Worm (Caenorhabditis elegans): Measurements from ENCODE around the gene R06B10.7.

- TF ChIP-seq ceh-30 (tag; optimal IDR thresholded peaks at IDR 0.05) (no peak), hlh-30 (tag; optimal IDR thresholded peaks at IDR 0.05; ENCODE audit: insufficient read depth) (no peak), ahr-1 (tag; optimal IDR thresholded peaks at IDR 0.05) (no peak), unc-42 (tag; optimal IDR thresholded peaks at IDR 0.05) (no peak), sox-4 (tag; optimal IDR thresholded peaks at IDR 0.05) (no peak), K09A11.1 (tag; optimal IDR thresholded peaks at IDR 0.05; ENCODE audit: insufficient read depth) (no peak), zip-5 (tag; optimal IDR thresholded peaks at IDR 0.05) (no peak), pqm-1 (tag; optimal IDR thresholded peaks at IDR 0.05) (no peak), C38D4.7 (GFP tag; optimal IDR thresholded peaks at IDR 0.05) (no peak), gmeb-2 (tag; optimal IDR thresholded peaks at IDR 0.05) (no peak)
These were observed 6.9 kb upstream of the R06B10.7 start, which contains the start of gene clc-27 for ce11 chrIII:1008091-1008490.
